Worm (Caenorhabditis elegans) whole organism, early embryonic: ENCODE data around the gene R05G6.1.

Experiments used
- B0310.2 ChIP-seq: sonication (generic microtip); optimal IDR thresholded peaks from 2 replicates; lab custom pipeline; 2016; ENCODE audit warnings: mild to moderate bottlenecking, missing genetic modification characterization, missing compliant biosample characterization
- F13C5.2 ChIP-seq: sonication (generic microtip); optimal IDR thresholded peaks from 2 replicates; lab custom pipeline; 2017; ENCODE audit warnings: mild to moderate bottlenecking, missing genetic modification characterization, inconsistent platforms, missing compliant biosample characterization
- aly-1 ChIP-seq: sonication (generic microtip); optimal IDR thresholded peaks from 2 replicates; lab custom pipeline; 2016; ENCODE audit warnings: missing genetic modification characterization, missing compliant biosample characterization
- ama-1 ChIP-seq: fragments of 150-350 bp; optimal IDR thresholded peaks from 2 replicates; lab custom pipeline; 2014
- ceh-13 ChIP-seq: fragments of 200-800 bp; sonication (Bioruptor generic); optimal IDR thresholded peaks from 2 replicates; lab custom pipeline; 2018; ENCODE audit warnings: mild to moderate bottlenecking, missing genetic modification characterization, missing compliant biosample characterization
- ceh-36 ChIP-seq: sonication (generic microtip); optimal IDR thresholded peaks from 2 replicates; lab custom pipeline; 2016; ENCODE audit warnings: missing genetic modification characterization, inconsistent platforms, missing compliant biosample characterization
- ets-7 ChIP-seq: sonication (generic microtip); optimal IDR thresholded peaks from 2 replicates; lab custom pipeline; 2016; ENCODE audit warnings: missing genotype, missing genetic modification characterization, missing compliant biosample characterization
- flt-1 ChIP-seq: fragments of 200-800 bp; sonication (Bioruptor generic); IDR thresholded peaks from 2 replicates; pipeline ENCODE4 v1.3.6; 2022; ENCODE audit warnings: missing genetic modification characterization, missing compliant biosample characterization
- hmbx-1 ChIP-seq: sonication (generic microtip); optimal IDR thresholded peaks from 2 replicates; lab custom pipeline; 2016; ENCODE audit warnings: mild to moderate bottlenecking, missing genetic modification characterization, missing compliant biosample characterization
- hmg-4 ChIP-seq: fragments of 200-800 bp; sonication (Bioruptor generic); optimal IDR thresholded peaks from 2 replicates; lab custom pipeline; 2018; ENCODE audit warnings: mild to moderate bottlenecking, missing genetic modification characterization, missing compliant biosample characterization
- hnd-1 ChIP-seq: sonication (generic microtip); optimal IDR thresholded peaks from 2 replicates; lab custom pipeline; 2016; ENCODE audit warnings: missing genetic modification characterization, missing compliant biosample characterization
- pes-1 ChIP-seq: fragments of 200-800 bp; sonication (Bioruptor generic); IDR thresholded peaks from 2 replicates; pipeline ENCODE4 v1.3.6; 2022; ENCODE audit warnings: missing genetic modification reagents, missing genetic modification characterization, missing compliant biosample characterization
- scrt-1 ChIP-seq: fragments of 200-800 bp; sonication (Bioruptor generic); IDR thresholded peaks from 2 replicates; pipeline ENCODE4 v1.3.6; 2022; ENCODE audit warnings: missing genetic modification characterization, missing compliant biosample characterization
- sea-1 ChIP-seq: fragments of 200-800 bp; sonication (Bioruptor generic); conservative IDR thresholded peaks from 2 replicates; pipeline ENCODE4 v1.3.6; 2022; ENCODE audit warnings: missing genetic modification characterization, missing compliant biosample characterization
- tbx-11 ChIP-seq: fragments of 200-800 bp; sonication (Bioruptor generic); IDR thresholded peaks from 2 replicates; pipeline ENCODE4 v1.3.6; 2022; ENCODE audit warnings: missing genetic modification characterization, missing compliant biosample characterization
- tbx-37 ChIP-seq: fragments of 200-800 bp; sonication (Bioruptor generic); conservative IDR thresholded peaks from 2 replicates; pipeline ENCODE4 v1.3.6; 2022; ENCODE audit warnings: missing genetic modification reagents, missing genetic modification characterization, missing compliant biosample characterization
- tra-4 ChIP-seq: sonication (generic microtip); optimal IDR thresholded peaks from 2 replicates; lab custom pipeline; 2017; ENCODE audit warnings: missing genetic modification characterization, missing compliant biosample characterization

R05G6.1 gene

ce11 chrIV:7521591-7521990 lies 10.9 kb upstream of the R05G6.1 start:
- no peak for TF ChIP-seq ets-7 (tag; lab: Kevin White, UChicago)
- TF ChIP-seq flt-1 (GFP tag; lab: Robert Waterston, UW): no peak
- TF ChIP-seq aly-1: no peak

- TF ChIP-seq ets-7 (tag; lab: Kevin White, UChicago): no peak
- TF ChIP-seq ceh-13 (GFP tag; lab: Kevin White, UChicago): no peak
- TF ChIP-seq hnd-1: no peak
- no peak for TF ChIP-seq B0310.2 (tag; lab: Kevin White, UChicago)
- TF ChIP-seq hmg-4 (GFP tag; lab: Kevin White, UChicago): no peak
These were observed 8.7 kb upstream of the R05G6.1 start for ce11 chrIV:7523744-7524143.

- TF ChIP-seq ets-7 (tag; lab: Kevin White, UChicago) (no peak), aly-1 (no peak), hmg-4 (GFP tag; lab: Kevin White, UChicago) (no peak), tbx-11 (GFP tag; lab: Robert Waterston, UW) (no peak), ceh-13 (GFP tag; lab: Kevin White, UChicago) (no peak), pes-1 (GFP tag; lab: Robert Waterston, UW) (no peak), tra-4 (tag; lab: Kevin White, UChicago) (no peak), scrt-1 (no peak), hnd-1 (no peak), tbx-37 (GFP tag; lab: Robert Waterston, UW) (no peak), F13C5.2 (no peak), ceh-36 (tag; lab: Kevin White, UChicago) (no peak), flt-1 (GFP tag; lab: Robert Waterston, UW) (no peak), ama-1 (lab: Kevin White, UChicago) (no peak), sea-1 (GFP tag; lab: Robert Waterston, UW) (no peak), hmbx-1 (tag; lab: Kevin White, UChicago) (no peak), B0310.2 (tag; lab: Kevin White, UChicago) (no peak)
These were observed 2.0 kb upstream of the R05G6.1 start for ce11 chrIV:7530226-7531070.

ce11 chrIV:7542485-7543001 lies 10.1 kb downstream of the R05G6.1 start, which contains the start of gene R05G6.10:
R05G6.10 (minus strand) TSS chrIV:7542535.
- TF ChIP-seq tbx-11 (GFP tag; lab: Robert Waterston, UW) (no peak), sea-1 (GFP tag; lab: Robert Waterston, UW) (no peak), ceh-36 (tag; lab: Kevin White, UChicago) (no peak), aly-1 (no peak), pes-1 (GFP tag; lab: Robert Waterston, UW) (no peak), ceh-13 (GFP tag; lab: Kevin White, UChicago) (no peak), ets-7 (tag; lab: Kevin White, UChicago) (no peak), flt-1 (GFP tag; lab: Robert Waterston, UW) (no peak), hnd-1 (no peak), tbx-37 (GFP tag; lab: Robert Waterston, UW) (no peak)

ce11 chrIV:7543662-7544061 lies 11.2 kb downstream of the R05G6.1 start:
- TF ChIP-seq sea-1 (GFP tag; lab: Robert Waterston, UW): no peak
- no peak for TF ChIP-seq B0310.2 (tag; lab: Kevin White, UChicago)
- no peak for TF ChIP-seq pes-1 (GFP tag; lab: Robert Waterston, UW)
- TF ChIP-seq tra-4 (tag; lab: Kevin White, UChicago): no peak
- TF ChIP-seq tbx-37 (GFP tag; lab: Robert Waterston, UW): no peak
- no peak for TF ChIP-seq scrt-1
- no peak for TF ChIP-seq tbx-11 (GFP tag; lab: Robert Waterston, UW)
- no peak for TF ChIP-seq ceh-36 (tag; lab: Kevin White, UChicago)
- no peak for TF ChIP-seq hmbx-1 (tag; lab: Kevin White, UChicago)
- TF ChIP-seq hnd-1: no peak
- no peak for TF ChIP-seq flt-1 (GFP tag; lab: Robert Waterston, UW)
- TF ChIP-seq ceh-13 (GFP tag; lab: Kevin White, UChicago): no peak
- no peak for TF ChIP-seq ets-7 (tag; lab: Kevin White, UChicago)
- no peak for TF ChIP-seq aly-1
- TF ChIP-seq ama-1 (lab: Kevin White, UChicago): no peak
- TF ChIP-seq F13C5.2: no peak
- TF ChIP-seq hmg-4 (GFP tag; lab: Kevin White, UChicago): no peak

ce11 chrIV:7547843-7548578 lies 15.6 kb downstream of the R05G6.1 start, which contains the start of the genes cdd-2 and oef-1:
cdd-2 (minus strand) TSS chrIV:7547893.
oef-1 (plus strand) TSS chrIV:7548417.
- TF ChIP-seq pes-1 (GFP tag; lab: Robert Waterston, UW): no peak
- no peak for TF ChIP-seq tra-4 (tag; lab: Kevin White, UChicago)
- TF ChIP-seq flt-1 (GFP tag; lab: Robert Waterston, UW): no peak
- no peak for TF ChIP-seq tbx-11 (GFP tag; lab: Robert Waterston, UW)
- TF ChIP-seq ceh-36 (tag; lab: Kevin White, UChicago): no peak
- TF ChIP-seq sea-1 (GFP tag; lab: Robert Waterston, UW): no peak
- no peak for TF ChIP-seq hmg-4 (GFP tag; lab: Kevin White, UChicago)
- TF ChIP-seq hmbx-1 (tag; lab: Kevin White, UChicago): no peak
- no peak for TF ChIP-seq scrt-1
- TF ChIP-seq ceh-13 (GFP tag; lab: Kevin White, UChicago): no peak
- TF ChIP-seq ets-7 (tag; lab: Kevin White, UChicago): no peak
- TF ChIP-seq aly-1: no peak
- TF ChIP-seq tbx-37 (GFP tag; lab: Robert Waterston, UW): no peak
